Fruit fly (Drosophila melanogaster): Measurements from ENCODE around the gene CG33128.

dm6 chr2L:1500312-1500711 is 6.4 kb downstream of the CG33128 start, which contains the start of gene CG18131:
- TF ChIP-seq CG5245 (GFP tag; optimal IDR thresholded peaks at IDR 0.05) (no peak), caup (GFP tag; optimal IDR thresholded peaks at IDR 0.05; ENCODE audit: severe bottlenecking) (no peak)
